Worm (Caenorhabditis elegans) whole organism, L1 larva: Measurements from ENCODE around the gene ttr-44.
A peak's percentile ranks its signal among the peaks of the same experiment; 100 is the strongest.

Source experiments
- C04F5.9 ChIP-seq: sonication (generic microtip); optimal IDR thresholded peaks from 2 replicates; lab custom pipeline; 2016; ENCODE audit warnings: missing genetic modification characterization, missing compliant biosample characterization
- C16A3.4 ChIP-seq: fragments of 150-350 bp; optimal IDR thresholded peaks from 2 replicates; lab custom pipeline; 2014; ENCODE audit warnings: missing biosample characterization, missing genetic modification characterization
- F16B12.6 ChIP-seq: fragments of 150-350 bp; optimal IDR thresholded peaks from 2 replicates; lab custom pipeline; 2014; ENCODE audit warnings: missing biosample characterization, missing genetic modification characterization
- Y116A8C.19 ChIP-seq: sonication (generic microtip); optimal IDR thresholded peaks from 2 replicates; lab custom pipeline; 2016; ENCODE audit warnings: missing compliant biosample characterization, missing genetic modification characterization, borderline replicate concordance
- ceh-82 ChIP-seq, 3 experiments: fragments of 150-350 bp in 1 of 3; sonication (generic microtip) in 2 of 3; optimal IDR thresholded peaks; 2 replicates each; lab custom pipeline; 2014 to 2017; ENCODE audit warnings: missing biosample characterization in 3 of 3, missing genetic modification characterization in 3 of 3
- ceh-90 ChIP-seq: sonication (generic microtip); optimal IDR thresholded peaks from 2 replicates; lab custom pipeline; 2016; ENCODE audit warnings: missing genetic modification characterization, missing compliant biosample characterization
- ces-1 ChIP-seq: fragments of 150-350 bp; optimal IDR thresholded peaks from 2 replicates; lab custom pipeline; 2014; ENCODE audit warnings: missing biosample characterization, missing genetic modification reagents, missing genetic modification characterization
- efl-3 ChIP-seq: fragments of 200-800 bp; sonication (Bioruptor generic); optimal IDR thresholded peaks from 2 replicates; lab custom pipeline; 2018; ENCODE audit warnings: mild to moderate bottlenecking, missing genetic modification characterization, missing compliant biosample characterization
- egl-13 ChIP-seq: sonication (generic microtip); optimal IDR thresholded peaks from 2 replicates; lab custom pipeline; 2016; ENCODE audit warnings: missing genotype, missing genetic modification reagents, missing genetic modification characterization, missing compliant biosample characterization
- elt-2 ChIP-seq: sonication (generic microtip); optimal IDR thresholded peaks from 2 replicates; lab custom pipeline; 2016; ENCODE audit warnings: missing genetic modification characterization, mild to moderate bottlenecking, inconsistent platforms, missing compliant biosample characterization, missing genetic modification reagents
- fkh-10 ChIP-seq: sonication (generic microtip); optimal IDR thresholded peaks from 2 replicates; lab custom pipeline; 2017; ENCODE audit warnings: missing biosample characterization, missing genetic modification reagents, missing genetic modification characterization
- fkh-4 ChIP-seq: sonication (generic microtip); optimal IDR thresholded peaks from 2 replicates; lab custom pipeline; 2016; ENCODE audit warnings: missing compliant biosample characterization, missing genetic modification characterization, borderline replicate concordance
- fkh-8 ChIP-seq: sonication (generic microtip); optimal IDR thresholded peaks from 2 replicates; lab custom pipeline; 2016; ENCODE audit warnings: mild to moderate bottlenecking, missing genetic modification characterization, missing compliant biosample characterization
- fos-1 ChIP-seq: fragments of 150-350 bp; optimal IDR thresholded peaks from 2 replicates; lab custom pipeline; 2014; ENCODE audit warnings: missing biosample characterization, missing genetic modification characterization
- grh-1 ChIP-seq: fragments of 200-800 bp; sonication (Bioruptor generic); IDR thresholded peaks from 2 replicates; pipeline ENCODE4 v1.3.6; 2022; ENCODE audit warnings: missing genetic modification reagents, missing genetic modification characterization, missing compliant biosample characterization
- hlh-17 ChIP-seq: fragments of 200-800 bp; sonication (Bioruptor generic); optimal IDR thresholded peaks from 2 replicates; lab custom pipeline; 2018; ENCODE audit warnings: missing genetic modification characterization, mild to moderate bottlenecking, missing compliant biosample characterization, moderate library complexity, borderline replicate concordance
- hpl-2 ChIP-seq: fragments of 150-350 bp; optimal IDR thresholded peaks from 2 replicates; lab custom pipeline; 2014; ENCODE audit warnings: missing biosample characterization, missing genetic modification reagents, missing genetic modification characterization
- irx-1 ChIP-seq: sonication (generic microtip); optimal IDR thresholded peaks from 2 replicates; lab custom pipeline; 2016; ENCODE audit warnings: missing genetic modification characterization, missing compliant biosample characterization
- jun-1 ChIP-seq: fragments of 150-350 bp; optimal IDR thresholded peaks from 2 replicates; lab custom pipeline; 2014; ENCODE audit warnings: missing biosample characterization, missing genetic modification reagents, missing genetic modification characterization
- lin-14 ChIP-seq: fragments of 200-800 bp; sonication (Bioruptor generic); optimal IDR thresholded peaks from 2 replicates; lab custom pipeline; 2018; ENCODE audit warnings: mild to moderate bottlenecking, missing genetic modification characterization, moderate library complexity, missing compliant biosample characterization
- lin-35 ChIP-seq, 2 experiments: fragments of 150-350 bp; optimal IDR thresholded peaks; 2 replicates each; lab custom pipeline; 2014; ENCODE audit warnings: missing biosample characterization in 2 of 2, missing genetic modification characterization in 2 of 2, missing genetic modification reagents in 2 of 2
- lir-3 ChIP-seq: sonication (generic microtip); optimal IDR thresholded peaks from 2 replicates; lab custom pipeline; 2016; ENCODE audit warnings: mild to moderate bottlenecking, missing genetic modification characterization, moderate library complexity, missing compliant biosample characterization; ENCODE audit not compliant: poor library complexity
- lsy-2 ChIP-seq, 2 experiments: fragments of 150-350 bp; optimal IDR thresholded peaks; 2 replicates each; lab custom pipeline; 2014; ENCODE audit warnings: missing biosample characterization in 2 of 2, missing genetic modification characterization in 2 of 2
- mab-9 ChIP-seq: fragments of 200-800 bp; sonication (Bioruptor generic); IDR thresholded peaks from 2 replicates; pipeline ENCODE4 v1.3.6; 2022; ENCODE audit warnings: missing genetic modification reagents, missing genetic modification characterization, missing compliant biosample characterization
- mdl-1 ChIP-seq, 2 experiments: fragments of 150-350 bp; optimal IDR thresholded peaks; 2 replicates each; lab custom pipeline; 2014 to 2017; ENCODE audit warnings: missing biosample characterization in 2 of 2, missing genetic modification characterization in 2 of 2, inconsistent platforms in 1 of 2
- nhr-11 ChIP-seq: fragments of 150-350 bp; optimal IDR thresholded peaks from 2 replicates; lab custom pipeline; 2014; ENCODE audit warnings: missing biosample characterization, missing genetic modification characterization
- nhr-12 ChIP-seq: sonication (generic microtip); optimal IDR thresholded peaks from 2 replicates; lab custom pipeline; 2017; ENCODE audit warnings: missing biosample characterization, missing genetic modification characterization
- nhr-47 ChIP-seq: sonication (generic microtip); optimal IDR thresholded peaks from 2 replicates; lab custom pipeline; 2016; ENCODE audit warnings: mild to moderate bottlenecking, missing genetic modification characterization, moderate library complexity, missing compliant biosample characterization
- nhr-77 ChIP-seq: fragments of 150-350 bp; optimal IDR thresholded peaks from 2 replicates; lab custom pipeline; 2014; ENCODE audit warnings: missing biosample characterization, missing genetic modification characterization
- nhr-85 ChIP-seq: sonication (generic microtip); peaks from one replicate; lab custom pipeline; 2016; ENCODE audit warnings: missing genetic modification characterization, inconsistent platforms, missing compliant biosample characterization
- nhr-90 ChIP-seq: sonication (generic microtip); optimal IDR thresholded peaks from 2 replicates; lab custom pipeline; 2016; ENCODE audit warnings: mild to moderate bottlenecking, missing genetic modification characterization, missing compliant biosample characterization; ENCODE audit not compliant: poor library complexity
- pqm-1 ChIP-seq: sonication (generic microtip); optimal IDR thresholded peaks from 3 replicates; lab custom pipeline; 2017; ENCODE audit warnings: missing biosample characterization, missing genetic modification characterization
- skn-1 ChIP-seq: fragments of 150-350 bp; optimal IDR thresholded peaks from 2 replicates; lab custom pipeline; 2014; ENCODE audit warnings: missing biosample characterization, missing genetic modification characterization
- swsn-7 ChIP-seq: sonication (generic microtip); optimal IDR thresholded peaks from 2 replicates; lab custom pipeline; 2016; ENCODE audit warnings: missing genetic modification characterization, missing compliant biosample characterization
- tbx-2 ChIP-seq: sonication (generic microtip); optimal IDR thresholded peaks from 2 replicates; lab custom pipeline; 2016; ENCODE audit warnings: missing genetic modification characterization, missing compliant biosample characterization
- unc-130 ChIP-seq: fragments of 150-350 bp; optimal IDR thresholded peaks from 2 replicates; lab custom pipeline; 2017; ENCODE audit warnings: missing biosample characterization, missing genetic modification characterization, inconsistent platforms
- unc-30 ChIP-seq: sonication (generic microtip); optimal IDR thresholded peaks from 2 replicates; lab custom pipeline; 2017; ENCODE audit warnings: missing biosample characterization, missing genetic modification characterization
- xbp-1 ChIP-seq: sonication (generic microtip); optimal IDR thresholded peaks from 2 replicates; lab custom pipeline; 2016; ENCODE audit warnings: missing genetic modification characterization, missing compliant biosample characterization
- ztf-4 ChIP-seq: fragments of 150-350 bp; optimal IDR thresholded peaks from 2 replicates; lab custom pipeline; 2014; ENCODE audit warnings: missing biosample characterization, missing genetic modification characterization

The ttr-44 gene

DNA sequence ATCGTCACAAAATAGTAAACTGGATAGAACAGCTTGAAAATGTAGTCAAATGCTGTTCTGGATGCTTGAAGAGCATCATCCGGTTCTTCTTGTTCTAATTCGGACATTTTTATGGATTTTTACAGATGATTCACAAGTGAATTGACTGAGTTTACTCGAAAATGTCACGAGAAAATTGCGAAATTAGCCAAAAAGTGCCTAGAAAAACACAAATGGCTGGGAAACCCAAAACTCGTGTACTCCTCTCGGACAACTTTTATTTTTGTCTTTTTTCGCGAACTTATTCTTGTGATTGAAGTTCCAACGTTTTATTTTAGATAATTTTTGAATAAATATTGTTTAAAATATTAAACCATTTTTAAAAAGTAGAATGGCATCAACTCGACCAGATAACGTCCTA lies 21.1 kb upstream of the ttr-44 start, which contains the start of the genes C56A3.4 and C56A3.5 (continued):
- TF ChIP-seq nhr-90 (tag; lab: Kevin White, UChicago) (peak; percentile 57), xbp-1 (tag; lab: Kevin White, UChicago) (peak; percentile 58), jun-1 (tag; lab: Kevin White, UChicago) (peak; percentile 27), nhr-47 (peak; percentile 73), swsn-7 (peak; percentile 50), fos-1 (tag; lab: Kevin White, UChicago) (peak; percentile 8), fkh-10 (GFP tag; lab: Kevin White, UChicago) (no peak), nhr-12 (no peak), nhr-77 (no peak), skn-1 (peak; percentile 62), fkh-4 (peak; percentile 67), nhr-11 (tag; lab: Kevin White, UChicago) (no peak), C16A3.4 (tag; lab: Kevin White, UChicago) (peak; percentile 24), mab-9 (GFP tag; lab: Robert Waterston, UW) (no peak), nhr-85 (tag; lab: Kevin White, UChicago) (peak; percentile 79), lir-3 (tag; lab: Kevin White, UChicago) (peak; percentile 88), ceh-82 (tag; optimal IDR thresholded peaks at IDR 0.05; lab: Kevin White, UChicago) (peak; percentile 19 to 60 (median 39)), lsy-2 (tag; optimal IDR thresholded peaks at IDR 0.05; lab: Kevin White, UChicago) (peak; percentile 48 to 65), elt-2 (peak; percentile 32), Y116A8C.19 (tag; lab: Kevin White, UChicago) (no peak), unc-130 (tag; lab: Kevin White, UChicago) (no peak), F16B12.6 (tag; lab: Kevin White, UChicago) (peak; percentile 17), lin-14 (GFP tag; lab: Kevin White, UChicago) (peak; percentile 70), grh-1 (GFP tag; lab: Robert Waterston, UW) (no peak), hpl-2 (GFP tag; lab: Kevin White, UChicago) (no peak), ztf-4 (no peak), egl-13 (tag; lab: Kevin White, UChicago) (peak; percentile 59), tbx-2 (tag; lab: Kevin White, UChicago) (peak; percentile 62), pqm-1 (tag; lab: Kevin White, UChicago) (no peak), fkh-8 (tag; lab: Kevin White, UChicago) (peak; percentile 68), ces-1 (GFP tag; lab: Kevin White, UChicago) (no peak), C04F5.9 (tag; lab: Kevin White, UChicago) (peak; percentile 8), irx-1 (peak; percentile 80), ceh-90 (tag; lab: Kevin White, UChicago) (peak; percentile 87), mdl-1 (tag; optimal IDR thresholded peaks at IDR 0.05; lab: Kevin White, UChicago) (peak in 1 of 2 experiments; percentile 50)
- TF ChIP-seq, all 84 proteins: peak for 46

DNA sequence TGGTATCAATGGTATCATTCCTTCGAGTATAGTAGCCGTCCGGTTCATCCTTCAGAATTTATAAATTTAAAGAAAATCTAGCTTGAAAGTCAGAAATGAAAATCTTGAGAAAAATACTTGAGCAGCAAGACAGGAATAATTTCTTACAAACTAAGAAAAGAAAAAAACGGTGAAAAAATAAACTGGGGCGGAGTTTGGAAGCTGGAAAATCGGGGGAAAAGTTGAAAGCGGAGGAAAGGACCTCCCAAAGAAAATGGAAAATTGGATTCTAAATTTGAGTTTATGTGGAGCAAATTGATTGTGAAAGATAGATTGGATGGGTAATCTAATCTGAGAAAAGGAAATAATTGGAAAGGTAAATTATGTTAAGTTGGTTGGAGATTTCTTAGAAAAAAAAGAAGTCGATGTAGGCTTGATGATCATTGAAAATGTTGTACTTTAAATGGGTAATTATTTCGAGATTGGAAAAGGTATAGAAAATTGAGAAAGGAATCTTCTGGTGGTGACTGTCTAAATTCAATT lies 5.6 kb upstream of the ttr-44 start, which contains the start of gene frpr-5:
frpr-5 (minus strand) TSS at position 51 of the 522 bp plus-strand sequence.
- TF ChIP-seq efl-3 (GFP tag; lab: Kevin White, UChicago) (no peak), lin-14 (GFP tag; lab: Kevin White, UChicago) (peak; percentile 16), irx-1 (no peak), nhr-12 (no peak), lsy-2 (tag; optimal IDR thresholded peaks at IDR 0.05; lab: Kevin White, UChicago) (no peak), tbx-2 (tag; lab: Kevin White, UChicago) (peak; percentile 59), egl-13 (tag; lab: Kevin White, UChicago) (no peak), unc-30 (tag; lab: Kevin White, UChicago) (no peak), lin-35 (GFP tag; optimal IDR thresholded peaks at IDR 0.05; lab: Kevin White, UChicago) (no peak), hlh-17 (no peak), nhr-11 (tag; lab: Kevin White, UChicago) (no peak)
